Worm (Caenorhabditis elegans): ENCODE data around the gene tlk-1.
A peak's percentile ranks its signal among the peaks of the same experiment; 100 is the strongest.

DNA sequence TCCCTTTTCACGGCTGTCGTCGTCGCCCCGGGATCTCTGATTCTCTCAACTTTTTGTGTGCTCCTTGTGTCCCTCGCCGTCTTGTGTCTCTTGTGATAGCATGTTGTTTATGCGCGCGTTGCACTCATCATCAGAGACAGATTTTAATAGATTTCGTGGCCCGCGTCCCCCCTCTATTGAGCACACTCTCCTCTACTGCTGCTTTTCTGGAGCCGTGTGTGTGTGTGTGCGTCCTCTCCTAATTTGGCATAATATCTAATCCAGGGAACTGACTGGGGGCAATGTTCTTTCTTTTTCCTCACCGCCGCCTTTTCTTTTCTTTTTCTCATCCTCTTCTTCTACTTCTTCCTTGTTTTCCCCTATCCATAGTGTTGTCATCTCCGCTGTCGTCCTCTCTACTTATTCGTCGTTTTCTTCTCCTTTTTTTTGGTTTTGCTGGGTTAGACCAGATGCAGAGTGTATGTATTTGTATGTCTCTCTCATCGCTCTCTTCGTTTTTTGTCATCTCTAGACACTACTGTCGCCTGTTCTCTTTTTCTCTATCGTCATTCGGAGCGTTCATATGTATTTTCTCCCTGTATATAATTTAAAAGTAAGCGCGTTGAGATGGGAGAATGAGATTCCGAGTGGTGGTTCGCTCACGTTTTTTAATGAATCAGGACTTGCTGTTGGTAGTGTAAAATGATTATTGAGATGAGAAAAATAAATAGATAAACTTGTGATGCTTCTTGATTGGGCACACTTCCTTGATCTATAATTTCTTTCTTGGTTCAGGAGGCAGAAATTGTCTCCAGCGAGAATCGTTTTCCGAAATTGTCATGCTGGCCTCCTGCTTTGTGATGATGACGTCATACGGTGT, 4.3 kb downstream of the tlk-1 start:
- TF ChIP-seq elt-3 (tag; optimal IDR thresholded peaks at IDR 0.05) (no peak), pqm-1 (tag; optimal IDR thresholded peaks at IDR 0.05) (no peak), lin-39 (tag; optimal IDR thresholded peaks at IDR 0.05) (peak; percentile 75), snpc-4 (tag; optimal IDR thresholded peaks at IDR 0.05) (peak; percentile 3), ZK546.5 (tag; optimal IDR thresholded peaks at IDR 0.05) (no peak), nhr-23 (tag; optimal IDR thresholded peaks at IDR 0.05) (peak; percentile 45), daf-12 (tag; optimal IDR thresholded peaks at IDR 0.05) (no peak), lsy-12 (tag; optimal IDR thresholded peaks at IDR 0.05) (no peak), unc-39 (tag; optimal IDR thresholded peaks at IDR 0.05) (no peak), eor-1 (tag; optimal IDR thresholded peaks at IDR 0.05) (no peak), ama-1 (optimal IDR thresholded peaks at IDR 0.05) (peak; percentile 3), nhr-12 (tag; optimal IDR thresholded peaks at IDR 0.05) (no peak)

Measured in whole organism, L3 larva.